Fruit fly (Drosophila melanogaster) whole organism, embryonic: ENCODE results near the gene phol.

Experiments
- Antp ChIP-seq: fragments of 200-800 bp; sonication (Bioruptor generic); optimal IDR thresholded peaks from 3 replicates; lab custom pipeline; 2016; ENCODE audit warnings: missing biosample characterization, missing genetic modification characterization
- Atf-2 ChIP-seq: fragments of 200-800 bp; sonication (Bioruptor generic); optimal IDR thresholded peaks from 2 replicates; lab custom pipeline; 2016; ENCODE audit warnings: missing biosample characterization, missing genetic modification characterization
- Atf6 ChIP-seq: fragments of 200-800 bp; sonication (Bioruptor generic); IDR thresholded peaks from 2 replicates; pipeline ENCODE4 v1.3.6; 2022; ENCODE audit warnings: missing biosample characterization, missing genetic modification characterization
- BEAF-32 ChIP-seq: fragments of 200-800 bp; sonication (Bioruptor generic); optimal IDR thresholded peaks from 3 replicates; lab custom pipeline; 2017; ENCODE audit warnings: missing biosample characterization, missing genetic modification characterization, mild to moderate bottlenecking, moderate library complexity, missing genetic modification reagents
- CG10959 ChIP-seq: fragments of 200-800 bp; sonication (Bioruptor generic); IDR thresholded peaks from 2 replicates; pipeline ENCODE4 v1.3.6; 2022; ENCODE audit warnings: missing biosample characterization, missing genetic modification characterization
- CG12659 ChIP-seq: fragments of 200-800 bp; sonication (Bioruptor generic); optimal IDR thresholded peaks from 3 replicates; lab custom pipeline; 2017; ENCODE audit warnings: mild to moderate bottlenecking, missing biosample characterization, missing genetic modification reagents, missing genetic modification characterization
- CG13296 ChIP-seq: fragments of 200-800 bp; sonication (Bioruptor generic); optimal IDR thresholded peaks from 3 replicates; lab custom pipeline; 2018; ENCODE audit warnings: missing biosample characterization, mild to moderate bottlenecking, missing genetic modification characterization
- CG13624 ChIP-seq: fragments of 200-800 bp; sonication (Bioruptor generic); optimal IDR thresholded peaks from 2 replicates; lab custom pipeline; 2016; ENCODE audit warnings: missing biosample characterization, missing genetic modification characterization
- CG13894 ChIP-seq: fragments of 200-800 bp; sonication (Bioruptor generic); optimal IDR thresholded peaks from 3 replicates; lab custom pipeline; 2018; ENCODE audit warnings: missing biosample characterization, mild to moderate bottlenecking, missing genetic modification characterization, moderate library complexity
- CG14667 ChIP-seq: fragments of 200-800 bp; sonication (Bioruptor generic); IDR thresholded peaks from 2 replicates; pipeline ENCODE4 v1.3.6; 2022; ENCODE audit warnings: missing biosample characterization, missing genetic modification characterization
- CG15479 ChIP-seq: fragments of 200-800 bp; sonication (Bioruptor generic); optimal IDR thresholded peaks from 3 replicates; lab custom pipeline; 2019; ENCODE audit warnings: missing biosample characterization, mild to moderate bottlenecking, missing genetic modification characterization, moderate library complexity
- CG17802 ChIP-seq: fragments of 200-800 bp; sonication (Bioruptor generic); optimal IDR thresholded peaks from 2 replicates; lab custom pipeline; 2018; ENCODE audit warnings: missing biosample characterization, mild to moderate bottlenecking, missing genetic modification characterization, moderate library complexity
- CG18599 ChIP-seq: fragments of 200-800 bp; sonication (Bioruptor generic); optimal IDR thresholded peaks from 3 replicates; lab custom pipeline; 2017; ENCODE audit warnings: missing biosample characterization, missing genetic modification characterization, mild to moderate bottlenecking, moderate library complexity, missing genetic modification reagents
- CG2712 ChIP-seq: fragments of 200-800 bp; optimal IDR thresholded peaks from 3 replicates; lab custom pipeline; 2019; ENCODE audit warnings: missing biosample characterization, mild to moderate bottlenecking, missing genetic modification characterization, moderate library complexity
- CG30431 ChIP-seq: fragments of 200-800 bp; sonication (Bioruptor generic); optimal IDR thresholded peaks from 2 replicates; lab custom pipeline; 2017; ENCODE audit warnings: missing biosample characterization, missing genetic modification characterization
- CG3847 ChIP-seq: fragments of 200-800 bp; sonication (Bioruptor generic); IDR thresholded peaks from 2 replicates; pipeline ENCODE4 v1.3.6; 2022; ENCODE audit warnings: missing biosample characterization, missing genetic modification characterization
- CG4282 ChIP-seq: fragments of 200-800 bp; sonication (Bioruptor generic); optimal IDR thresholded peaks from 2 replicates; lab custom pipeline; 2016; ENCODE audit warnings: missing biosample characterization, missing genetic modification characterization
- CG4730 ChIP-seq: fragments of 200-800 bp; sonication (Bioruptor generic); IDR thresholded peaks from 2 replicates; pipeline ENCODE4 v1.3.6; 2022; ENCODE audit warnings: missing biosample characterization, missing genetic modification characterization
- CG5245 ChIP-seq: fragments of 200-800 bp; sonication (Bioruptor generic); optimal IDR thresholded peaks from 3 replicates; lab custom pipeline; 2016; ENCODE audit warnings: missing biosample characterization, missing genetic modification characterization
- CG5953 ChIP-seq: fragments of 200-800 bp; sonication (Bioruptor generic); IDR thresholded peaks from 2 replicates; pipeline ENCODE4 v1.3.6; 2022; ENCODE audit warnings: missing biosample characterization, missing genetic modification characterization
- CG6254 ChIP-seq: fragments of 200-800 bp; sonication (Bioruptor generic); optimal IDR thresholded peaks from 3 replicates; lab custom pipeline; 2017; ENCODE audit warnings: mild to moderate bottlenecking, missing biosample characterization, missing genetic modification reagents, missing genetic modification characterization
- CG8089 ChIP-seq: fragments of 200-800 bp; sonication (Bioruptor generic); optimal IDR thresholded peaks from 3 replicates; lab custom pipeline; 2016; ENCODE audit warnings: missing biosample characterization, missing genetic modification characterization
- CG9215 ChIP-seq: fragments of 200-800 bp; sonication (Bioruptor generic); IDR thresholded peaks from 2 replicates; pipeline ENCODE4 v1.3.6; 2022; ENCODE audit warnings: missing biosample characterization, missing genetic modification characterization
- CG9437 ChIP-seq: fragments of 200-800 bp; sonication (Bioruptor generic); optimal IDR thresholded peaks from 2 replicates; lab custom pipeline; 2018; ENCODE audit warnings: missing biosample characterization, mild to moderate bottlenecking, missing genetic modification characterization
- Deaf1 ChIP-seq: fragments of 200-800 bp; optimal IDR thresholded peaks from 3 replicates; lab custom pipeline; 2019; ENCODE audit warnings: missing biosample characterization, mild to moderate bottlenecking, missing genetic modification characterization, moderate library complexity
- Doc3 ChIP-seq: fragments of 200-800 bp; sonication (Bioruptor generic); IDR thresholded peaks from 3 replicates; pipeline ENCODE4 v1.3.6; 2022; ENCODE audit warnings: missing biosample characterization, missing genetic modification characterization; ENCODE audit not compliant: partially characterized antibody
- HLH3B ChIP-seq: fragments of 200-800 bp; sonication (Bioruptor generic); IDR thresholded peaks from 2 replicates; pipeline ENCODE4 v1.3.6; 2022; ENCODE audit warnings: missing biosample characterization, missing genetic modification characterization
- Hey ChIP-seq: fragments of 200-800 bp; sonication (Bioruptor generic); optimal IDR thresholded peaks from 3 replicates; lab custom pipeline; 2018; ENCODE audit warnings: missing biosample characterization, mild to moderate bottlenecking, missing genetic modification characterization
- Hmr ChIP-seq: fragments of 200-800 bp; sonication (Bioruptor generic); optimal IDR thresholded peaks from 3 replicates; lab custom pipeline; 2017; ENCODE audit warnings: mild to moderate bottlenecking, missing biosample characterization, missing genetic modification reagents, missing genetic modification characterization
- Hr3 ChIP-seq: fragments of 200-800 bp; sonication (Bioruptor generic); optimal IDR thresholded peaks from 3 replicates; lab custom pipeline; 2016; ENCODE audit warnings: missing biosample characterization, missing genetic modification characterization
- Hr39 ChIP-seq: fragments of >200 bp; optimal IDR thresholded peaks from 2 replicates; lab custom pipeline; 2017
- Jarid2 ChIP-seq: fragments of 200-800 bp; sonication (Bioruptor generic); optimal IDR thresholded peaks from 3 replicates; lab custom pipeline; 2017; ENCODE audit warnings: mild to moderate bottlenecking, missing biosample characterization, missing genetic modification reagents, missing genetic modification characterization
- Nf-YC ChIP-seq: fragments of 200-800 bp; optimal IDR thresholded peaks from 3 replicates; lab custom pipeline; 2019; ENCODE audit warnings: missing biosample characterization, mild to moderate bottlenecking, missing genetic modification characterization, moderate library complexity
- PHDP ChIP-seq: fragments of 200-800 bp; sonication (Bioruptor generic); optimal IDR thresholded peaks from 3 replicates; lab custom pipeline; 2018; ENCODE audit warnings: missing biosample characterization, mild to moderate bottlenecking, missing genetic modification characterization, moderate library complexity
- Tbp ChIP-seq: fragments of >200 bp; optimal IDR thresholded peaks from 2 replicates; lab custom pipeline; 2018; ENCODE audit warnings: missing biosample characterization, missing genetic modification characterization
- Usf ChIP-seq: fragments of 200-800 bp; sonication (Bioruptor generic); optimal IDR thresholded peaks from 2 replicates; lab custom pipeline; 2017; ENCODE audit warnings: missing genotype, missing biosample characterization, missing genetic modification characterization
- Xrp1 ChIP-seq: fragments of 200-800 bp; sonication (Bioruptor generic); IDR thresholded peaks from 2 replicates; pipeline ENCODE4 v1.3.6; 2022; ENCODE audit warnings: missing biosample characterization, missing genetic modification characterization
- aop ChIP-seq: fragments of 200-800 bp; sonication (Bioruptor generic); IDR thresholded peaks from 2 replicates; pipeline ENCODE4 v1.3.6; 2022; ENCODE audit warnings: missing biosample characterization, missing genetic modification characterization
- bbx ChIP-seq: fragments of 200-800 bp; sonication (Bioruptor generic); IDR thresholded peaks from 2 replicates; pipeline ENCODE4 v1.3.6; 2022; ENCODE audit warnings: missing biosample characterization, missing genetic modification characterization; ENCODE audit not compliant: partially characterized antibody
- eve ChIP-seq, 2 experiments: fragments of >200 bp; optimal IDR thresholded peaks; 2 replicates each; lab custom pipeline; 2017; ENCODE audit warnings: missing biosample characterization in 2 of 2, missing genetic modification characterization in 2 of 2
- fd3F ChIP-seq: fragments of 200-800 bp; sonication (Bioruptor generic); optimal IDR thresholded peaks from 2 replicates; lab custom pipeline; 2018; ENCODE audit warnings: missing biosample characterization, mild to moderate bottlenecking, missing genetic modification characterization, moderate library complexity
- fu2 ChIP-seq: fragments of 200-800 bp; sonication (Bioruptor generic); optimal IDR thresholded peaks from 2 replicates; lab custom pipeline; 2016; ENCODE audit warnings: missing biosample characterization, missing genetic modification characterization
- kah ChIP-seq: fragments of 200-800 bp; sonication (Bioruptor generic); optimal IDR thresholded peaks from 2 replicates; lab custom pipeline; 2018; ENCODE audit warnings: missing biosample characterization, mild to moderate bottlenecking, missing genetic modification characterization
- onecut ChIP-seq: fragments of 200-800 bp; sonication (Bioruptor generic); IDR thresholded peaks from 2 replicates; pipeline ENCODE4 v1.3.6; 2022; ENCODE audit warnings: missing biosample characterization, missing genetic modification characterization
- sens ChIP-seq: fragments of 200-800 bp; sonication (Bioruptor generic); peaks from one replicate; lab custom pipeline; 2016; ENCODE audit warnings: missing biosample characterization, missing genetic modification characterization
- tap ChIP-seq: fragments of 200-800 bp; optimal IDR thresholded peaks from 3 replicates; lab custom pipeline; 2019; ENCODE audit warnings: missing biosample characterization, mild to moderate bottlenecking, missing genetic modification characterization, moderate library complexity
- trh ChIP-seq: fragments of 200-800 bp; sonication (Bioruptor generic); optimal IDR thresholded peaks from 2 replicates; lab custom pipeline; 2016; ENCODE audit warnings: missing biosample characterization, missing genetic modification characterization
- unc-4 ChIP-seq: fragments of 200-800 bp; sonication (Bioruptor generic); IDR thresholded peaks from 2 replicates; pipeline ENCODE4 v1.3.6; 2022; ENCODE audit warnings: missing biosample characterization, missing genetic modification characterization; ENCODE audit not compliant: partially characterized antibody
- unpg ChIP-seq: fragments of 200-800 bp; sonication (Bioruptor generic); optimal IDR thresholded peaks from 3 replicates; lab custom pipeline; 2018; ENCODE audit warnings: missing biosample characterization, mild to moderate bottlenecking, missing genetic modification characterization, moderate library complexity
- vfl ChIP-seq: fragments of 200-800 bp; sonication (Bioruptor generic); optimal IDR thresholded peaks from 2 replicates; lab custom pipeline; 2016; ENCODE audit warnings: missing biosample characterization, missing genetic modification characterization

Gene phol

dm6 chr3L:9426656-9427294 lies 29.3 kb downstream of the phol start, which contains the start of the genes Atat and Shc (continued):
- TF ChIP-seq Doc3 (GFP tag; lab: Robert Waterston, UW) = peak; percentile 90
- TF ChIP-seq Nf-YC (tag; lab: Kevin White, UChicago) = peak; percentile 91
- TF ChIP-seq CG6254 = peak; percentile 90
- TF ChIP-seq CG15479 (GFP tag; lab: Kevin White, UChicago) = peak; percentile 12
- TF ChIP-seq eve (GFP tag; optimal IDR thresholded peaks at IDR 0.05; lab: Kevin White, UChicago) = peak in 1 of 2 experiments; percentile 96
- TF ChIP-seq CG18599 (GFP tag; lab: Kevin White, UChicago) = peak; percentile 99
- TF ChIP-seq CG13894 (tag; lab: Kevin White, UChicago) = peak; percentile 99
- TF ChIP-seq CG17802 (tag; lab: Kevin White, UChicago) = peak; percentile 93
- TF ChIP-seq HLH3B (GFP tag; lab: Robert Waterston, UW) = peak; percentile 100
- peak; percentile 99 for TF ChIP-seq CG10959
- peak; percentile 97 for TF ChIP-seq CG13296 (GFP tag; lab: Kevin White, UChicago)
- TF ChIP-seq aop (GFP tag; lab: Robert Waterston, UW) = peak; percentile 98
- peak; percentile 98 for TF ChIP-seq unpg (GFP tag; lab: Kevin White, UChicago)
- TF ChIP-seq CG13624 (GFP tag; lab: Kevin White, UChicago) = peak; percentile 100
- TF ChIP-seq CG14667 (GFP tag; lab: Robert Waterston, UW) = peak; percentile 100
- TF ChIP-seq Tbp (GFP tag; lab: Kevin White, UChicago) = no peak
- TF ChIP-seq tap (tag; lab: Kevin White, UChicago) = peak; percentile 95
- TF ChIP-seq CG3847 (GFP tag; lab: Robert Waterston, UW) = peak; percentile 100
- TF ChIP-seq CG30431 (GFP tag; lab: Kevin White, UChicago) = peak; percentile 100
- peak; percentile 100 for TF ChIP-seq sens (GFP tag; lab: Kevin White, UChicago)
- TF ChIP-seq unc-4 (GFP tag; lab: Robert Waterston, UW) = peak; percentile 95
- TF ChIP-seq CG5245 (GFP tag; lab: Kevin White, UChicago) = peak; percentile 99
- peak; percentile 91 for TF ChIP-seq Jarid2
- no peak for TF ChIP-seq Hr39 (lab: Kevin White, UChicago)
- peak; percentile 100 for TF ChIP-seq Hr3 (GFP tag; lab: Kevin White, UChicago)
- peak; percentile 100 for TF ChIP-seq CG4282 (GFP tag; lab: Kevin White, UChicago)
- TF ChIP-seq CG2712 = peak; percentile 98
- TF ChIP-seq CG4730 (GFP tag; lab: Robert Waterston, UW) = peak; percentile 99
- TF ChIP-seq Usf = peak; percentile 99
- peak; percentile 100 for TF ChIP-seq CG9215 (GFP tag; lab: Robert Waterston, UW)
- peak; percentile 98 for TF ChIP-seq CG5953
- peak; percentile 99 for TF ChIP-seq trh
- TF ChIP-seq Hmr (GFP tag; lab: Kevin White, UChicago) = peak; percentile 99
- TF ChIP-seq CG8089 (GFP tag; lab: Kevin White, UChicago) = peak; percentile 99
- TF ChIP-seq Xrp1 (GFP tag; lab: Robert Waterston, UW) = peak; percentile 99
- peak; percentile 99 for TF ChIP-seq CG12659 (GFP tag; lab: Kevin White, UChicago)
- TF ChIP-seq fu2 (GFP tag; lab: Kevin White, UChicago) = peak; percentile 100
- peak; percentile 71; the same call in 1 of the 2 replicates for TF ChIP-seq bbx (GFP tag; lab: Robert Waterston, UW)
- TF ChIP-seq Atf-2 = peak; percentile 99
- TF ChIP-seq CG9437 (GFP tag; lab: Kevin White, UChicago) = peak; percentile 77
- peak; percentile 84 for TF ChIP-seq Deaf1 (tag; lab: Kevin White, UChicago)
- peak; percentile 99 for TF ChIP-seq fd3F (GFP tag; lab: Kevin White, UChicago)
- TF ChIP-seq BEAF-32 (GFP tag; lab: Kevin White, UChicago) = peak; percentile 99
- peak; percentile 100 for TF ChIP-seq Antp
- TF ChIP-seq kah = peak; percentile 89
- TF ChIP-seq Hey (tag; lab: Kevin White, UChicago) = peak; percentile 95
- TF ChIP-seq vfl (GFP tag; lab: Kevin White, UChicago) = peak; percentile 99
- peak; percentile 99 for TF ChIP-seq Atf6
- TF ChIP-seq PHDP (tag; lab: Kevin White, UChicago) = peak; percentile 98
- peak; percentile 94 for TF ChIP-seq onecut (GFP tag; lab: Robert Waterston, UW)
